Worm (Caenorhabditis elegans) whole organism, L1 larva: ENCODE data around the gene T03F6.3.

Experiments
- C16A3.4 ChIP-seq: fragments of 150-350 bp; optimal IDR thresholded peaks from 2 replicates; lab custom pipeline; 2014; ENCODE audit warnings: missing biosample characterization, missing genetic modification characterization
- blmp-1 ChIP-seq: fragments of 150-350 bp; optimal IDR thresholded peaks from 2 replicates; lab custom pipeline; 2014; ENCODE audit warnings: missing biosample characterization, missing genetic modification characterization
- ces-1 ChIP-seq: fragments of 150-350 bp; optimal IDR thresholded peaks from 2 replicates; lab custom pipeline; 2014; ENCODE audit warnings: missing biosample characterization, missing genetic modification reagents, missing genetic modification characterization
- dsc-1 ChIP-seq: sonication (generic microtip); optimal IDR thresholded peaks from 2 replicates; lab custom pipeline; 2016; ENCODE audit warnings: mild to moderate bottlenecking, missing genetic modification characterization, missing compliant biosample characterization
- jun-1 ChIP-seq: fragments of 150-350 bp; optimal IDR thresholded peaks from 2 replicates; lab custom pipeline; 2014; ENCODE audit warnings: missing biosample characterization, missing genetic modification reagents, missing genetic modification characterization
- lin-15B ChIP-seq: fragments of 150-350 bp; sonication (generic microtip); optimal IDR thresholded peaks from 3 replicates; lab custom pipeline; 2014; ENCODE audit warnings: missing biosample characterization, missing genetic modification characterization
- mep-1 ChIP-seq: fragments of 150-350 bp; optimal IDR thresholded peaks from 2 replicates; lab custom pipeline; 2014; ENCODE audit warnings: missing biosample characterization, missing genetic modification characterization
- nhr-11 ChIP-seq: fragments of 150-350 bp; optimal IDR thresholded peaks from 2 replicates; lab custom pipeline; 2014; ENCODE audit warnings: missing biosample characterization, missing genetic modification characterization
- nhr-47 ChIP-seq: sonication (generic microtip); optimal IDR thresholded peaks from 2 replicates; lab custom pipeline; 2016; ENCODE audit warnings: mild to moderate bottlenecking, missing genetic modification characterization, moderate library complexity, missing compliant biosample characterization
- sup-37 ChIP-seq: fragments of 200-800 bp; sonication (Bioruptor generic); optimal IDR thresholded peaks from 2 replicates; lab custom pipeline; 2018; ENCODE audit warnings: mild to moderate bottlenecking, missing genetic modification characterization, missing compliant biosample characterization
- swsn-7 ChIP-seq: sonication (generic microtip); optimal IDR thresholded peaks from 2 replicates; lab custom pipeline; 2016; ENCODE audit warnings: missing genetic modification characterization, missing compliant biosample characterization
- unc-130 ChIP-seq: fragments of 150-350 bp; optimal IDR thresholded peaks from 2 replicates; lab custom pipeline; 2017; ENCODE audit warnings: missing biosample characterization, missing genetic modification characterization, inconsistent platforms
- zag-1 ChIP-seq: fragments of 150-350 bp; optimal IDR thresholded peaks from 2 replicates; lab custom pipeline; 2014; ENCODE audit warnings: missing biosample characterization, missing genetic modification characterization

ce11 chrIII:13435570-13435969 lies 46.4 kb downstream of the T03F6.3 start, which contains the start of gene F45G2.8:
- TF ChIP-seq mep-1 (tag; lab: Kevin White, UChicago) (no peak), ces-1 (GFP tag; lab: Kevin White, UChicago) (no peak), dsc-1 (tag; lab: Kevin White, UChicago) (no peak), lin-15B (tag; lab: Kevin White, UChicago) (no peak), nhr-47 (tag; lab: Kevin White, UChicago) (no peak), nhr-11 (tag; lab: Kevin White, UChicago) (no peak), sup-37 (GFP tag; lab: Kevin White, UChicago) (no peak), jun-1 (tag; lab: Kevin White, UChicago) (no peak), C16A3.4 (tag; lab: Kevin White, UChicago) (no peak), swsn-7 (no peak), unc-130 (tag; lab: Kevin White, UChicago) (no peak), zag-1 (tag; lab: Kevin White, UChicago) (no peak), blmp-1 (tag; lab: Kevin White, UChicago) (no peak)
